Worm (Caenorhabditis elegans) whole organism, L1 larva: ENCODE results near the gene ZK546.5.

ENCODE experiments used
- hpl-2 ChIP-seq: fragments of 150-350 bp; optimal IDR thresholded peaks from 2 replicates; lab custom pipeline; 2014; ENCODE audit warnings: missing biosample characterization, missing genetic modification reagents, missing genetic modification characterization
- mep-1 ChIP-seq: fragments of 150-350 bp; optimal IDR thresholded peaks from 2 replicates; lab custom pipeline; 2014; ENCODE audit warnings: missing biosample characterization, missing genetic modification characterization

DNA sequence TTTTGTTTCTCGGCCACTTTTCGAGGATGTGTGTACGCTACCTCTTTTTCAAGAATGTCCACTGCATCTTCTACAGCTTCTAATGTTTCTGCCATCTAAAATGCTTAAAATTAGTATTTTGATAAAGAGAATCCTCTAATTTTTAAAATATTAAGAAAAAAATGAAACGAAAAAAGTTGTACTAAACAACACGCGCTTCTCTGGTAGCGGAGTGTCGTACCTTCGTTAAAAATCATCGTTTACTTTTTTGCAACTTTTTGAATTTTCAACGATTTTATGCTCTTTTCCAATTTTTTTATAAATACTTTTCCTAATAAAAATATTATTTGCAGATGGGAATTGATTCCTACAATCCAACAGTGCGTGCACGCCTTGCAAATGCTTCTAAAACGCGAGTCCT, 10.1 kb downstream of the ZK546.5 start, which contains the start of the genes gldi-11 and ZK546.2:
- TF ChIP-seq mep-1 (tag; lab: Kevin White, UChicago), result no peak
- TF ChIP-seq hpl-2 (GFP tag; lab: Kevin White, UChicago), result no peak
